Fruit fly (Drosophila melanogaster) whole organism: ENCODE results near the gene Polr2D.

Experiments used
- Dll ChIP-seq: fragments of >200 bp; optimal IDR thresholded peaks from 2 replicates; lab custom pipeline; 2017
- EcR ChIP-seq, 2 experiments: fragments of >200 bp; optimal IDR thresholded peaks; 2 replicates each; lab custom pipeline; 2017; ENCODE audit warnings: missing biosample characterization in 2 of 2, missing genetic modification characterization in 2 of 2, missing genetic modification reagents in 2 of 2
- psq ChIP-seq: fragments of >200 bp; optimal IDR thresholded peaks from 2 replicates; lab custom pipeline; 2017
- usp ChIP-seq: fragments of >200 bp; optimal IDR thresholded peaks from 2 replicates; lab custom pipeline; 2017; ENCODE audit warnings: missing biosample characterization, missing genetic modification characterization, mixed read lengths

DNA sequence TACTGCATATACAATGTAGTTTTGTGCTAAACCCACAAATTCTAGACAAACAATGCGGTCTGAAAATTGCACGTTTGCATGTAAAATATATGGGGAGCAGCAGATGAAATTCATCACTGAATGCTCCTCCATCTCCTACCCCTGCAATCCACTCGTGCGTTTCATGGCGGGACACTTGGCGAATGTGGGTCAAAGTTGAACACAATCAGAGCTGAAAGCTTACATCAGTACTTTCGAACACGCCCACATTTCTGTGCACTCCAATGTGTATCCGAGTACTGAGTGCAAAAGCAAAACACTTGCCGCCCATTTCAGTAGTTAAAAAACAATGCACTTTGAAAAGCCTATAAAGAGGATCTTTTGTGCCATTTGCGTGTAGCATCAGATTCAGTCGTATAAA is 41.5 kb upstream of the Polr2D start:
- TF ChIP-seq EcR (GFP tag; optimal IDR thresholded peaks at IDR 0.05; lab: Kevin White, UChicago) (no peak), Dll (lab: Kevin White, UChicago) (no peak), psq (no peak), usp (GFP tag; lab: Kevin White, UChicago) (no peak)
